Fruit fly (Drosophila melanogaster) whole organism, embryonic: ENCODE data around the gene LManV.

Source experiments
- Atf3 ChIP-seq: fragments of 200-800 bp; sonication (Bioruptor generic); optimal IDR thresholded peaks from 3 replicates; lab custom pipeline; 2016; ENCODE audit warnings: missing biosample characterization, missing genetic modification characterization
- Bdp1 ChIP-seq: fragments of 200-800 bp; sonication (Bioruptor generic); optimal IDR thresholded peaks from 3 replicates; lab custom pipeline; 2016; ENCODE audit warnings: missing biosample characterization, missing genetic modification characterization
- Blimp-1 ChIP-seq: fragments of 200-800 bp; sonication (Bioruptor generic); optimal IDR thresholded peaks from 3 replicates; lab custom pipeline; 2018; ENCODE audit warnings: missing biosample characterization, missing genetic modification characterization, mild to moderate bottlenecking, moderate library complexity, missing genetic modification reagents
- CG1024 ChIP-seq: fragments of 200-800 bp; sonication (Bioruptor generic); IDR thresholded peaks from 2 replicates; pipeline ENCODE4 v1.3.6; 2022; ENCODE audit warnings: missing biosample characterization, missing genetic modification characterization
- CG10366 ChIP-seq: fragments of 200-800 bp; sonication (Bioruptor generic); IDR thresholded peaks from 2 replicates; pipeline ENCODE4 v1.3.6; 2022; ENCODE audit warnings: missing biosample characterization, missing genetic modification characterization
- CG10959 ChIP-seq: fragments of 200-800 bp; sonication (Bioruptor generic); IDR thresholded peaks from 2 replicates; pipeline ENCODE4 v1.3.6; 2022; ENCODE audit warnings: missing biosample characterization, missing genetic modification characterization
- CG10979 ChIP-seq: fragments of 200-800 bp; sonication (Bioruptor generic); optimal IDR thresholded peaks from 2 replicates; lab custom pipeline; 2018; ENCODE audit warnings: missing biosample characterization, mild to moderate bottlenecking, missing genetic modification characterization, moderate library complexity
- CG11085 ChIP-seq: fragments of 200-800 bp; sonication (Bioruptor generic); IDR thresholded peaks from 2 replicates; pipeline ENCODE4 v1.3.6; 2022; ENCODE audit warnings: missing biosample characterization, missing genetic modification characterization
- CG13287 ChIP-seq: fragments of 200-800 bp; sonication (Bioruptor generic); IDR thresholded peaks from 2 replicates; pipeline ENCODE4 v1.3.6; 2022; ENCODE audit warnings: missing biosample characterization, missing genetic modification characterization; ENCODE audit not compliant: partially characterized antibody
- CG13296 ChIP-seq: fragments of 200-800 bp; sonication (Bioruptor generic); optimal IDR thresholded peaks from 3 replicates; lab custom pipeline; 2018; ENCODE audit warnings: missing biosample characterization, mild to moderate bottlenecking, missing genetic modification characterization
- CG13424 ChIP-seq: fragments of 200-800 bp; sonication (Bioruptor generic); optimal IDR thresholded peaks from 2 replicates; lab custom pipeline; 2019; ENCODE audit warnings: missing biosample characterization, mild to moderate bottlenecking, missing genetic modification characterization, moderate library complexity
- CG13775 ChIP-seq: fragments of 200-800 bp; sonication (Bioruptor generic); optimal IDR thresholded peaks from 3 replicates; lab custom pipeline; 2017; ENCODE audit warnings: missing biosample characterization, mild to moderate bottlenecking, missing genetic modification characterization
- CG15011 ChIP-seq: fragments of 200-800 bp; sonication (Bioruptor generic); optimal IDR thresholded peaks from 3 replicates; lab custom pipeline; 2018; ENCODE audit warnings: missing biosample characterization, mild to moderate bottlenecking, missing genetic modification characterization
- CG16815 ChIP-seq: fragments of 200-800 bp; sonication (Bioruptor generic); optimal IDR thresholded peaks from 3 replicates; lab custom pipeline; 2017; ENCODE audit warnings: missing biosample characterization, mild to moderate bottlenecking, missing genetic modification characterization
- CG17361 ChIP-seq: fragments of 200-800 bp; sonication (Bioruptor generic); IDR thresholded peaks from 3 replicates; pipeline ENCODE4 v1.3.6; 2022; ENCODE audit warnings: missing biosample characterization, missing genetic modification characterization
- CG2116 ChIP-seq: fragments of 200-800 bp; sonication (Bioruptor generic); optimal IDR thresholded peaks from 3 replicates; lab custom pipeline; 2018; ENCODE audit warnings: missing biosample characterization, mild to moderate bottlenecking, missing genetic modification characterization
- CG2889 ChIP-seq: fragments of 200-800 bp; sonication (Bioruptor generic); IDR thresholded peaks from 3 replicates; pipeline ENCODE4 v1.3.6; 2022; ENCODE audit warnings: missing biosample characterization, missing genetic modification characterization
- CG31224 ChIP-seq: fragments of 200-800 bp; sonication (Bioruptor generic); IDR thresholded peaks from 2 replicates; pipeline ENCODE4 v1.3.6; 2022; ENCODE audit warnings: missing biosample characterization, missing genetic modification characterization
- CG3847 ChIP-seq: fragments of 200-800 bp; sonication (Bioruptor generic); IDR thresholded peaks from 2 replicates; pipeline ENCODE4 v1.3.6; 2022; ENCODE audit warnings: missing biosample characterization, missing genetic modification characterization
- CG4617 ChIP-seq: fragments of 200-800 bp; sonication (Bioruptor generic); optimal IDR thresholded peaks from 3 replicates; lab custom pipeline; 2016; ENCODE audit warnings: missing biosample characterization, missing genetic modification characterization, borderline replicate concordance
- CG6175 ChIP-seq: fragments of 200-800 bp; sonication (Bioruptor generic); IDR thresholded peaks from 3 replicates; pipeline ENCODE4 v1.3.6; 2022; ENCODE audit warnings: missing biosample characterization, missing genetic modification characterization
- CG7271 ChIP-seq: fragments of 200-800 bp; sonication (Bioruptor generic); optimal IDR thresholded peaks from 2 replicates; lab custom pipeline; 2018; ENCODE audit warnings: missing biosample characterization, mild to moderate bottlenecking, missing genetic modification characterization, moderate library complexity
- CG8089 ChIP-seq: fragments of 200-800 bp; sonication (Bioruptor generic); optimal IDR thresholded peaks from 3 replicates; lab custom pipeline; 2016; ENCODE audit warnings: missing biosample characterization, missing genetic modification characterization
- D ChIP-seq, 2 experiments: fragments of 200-800 bp in 1 of 2; fragments of >200 bp in 1 of 2; sonication (Bioruptor generic) in 1 of 2; optimal IDR thresholded peaks; 2 replicates in 1 of 2; 3 replicates in 1 of 2; lab custom pipeline; 2017; ENCODE audit warnings: mild to moderate bottlenecking in 1 of 2, missing biosample characterization in 1 of 2, missing genetic modification characterization in 1 of 2, missing genetic modification reagents in 1 of 2
- Dip2 ChIP-seq: fragments of 200-800 bp; sonication (Bioruptor generic); IDR thresholded peaks from 2 replicates; pipeline ENCODE4 v1.3.6; 2022; ENCODE audit warnings: missing biosample characterization, missing genetic modification characterization
- Dip3 ChIP-seq: fragments of 200-800 bp; sonication (Bioruptor generic); optimal IDR thresholded peaks from 3 replicates; lab custom pipeline; 2016; ENCODE audit warnings: missing biosample characterization, missing genetic modification characterization
- Doc2 ChIP-seq: fragments of 200-800 bp; sonication (Bioruptor generic); IDR thresholded peaks from 2 replicates; pipeline ENCODE4 v1.3.6; 2022; ENCODE audit warnings: missing biosample characterization, missing genetic modification characterization
- Ets97D ChIP-seq: fragments of 200-800 bp; sonication (Bioruptor generic); optimal IDR thresholded peaks from 3 replicates; lab custom pipeline; 2016; ENCODE audit warnings: missing biosample characterization, missing genetic modification characterization
- H2.0 ChIP-seq: fragments of 200-800 bp; sonication (Bioruptor generic); IDR thresholded peaks from 2 replicates; pipeline ENCODE4 v1.3.6; 2022; ENCODE audit warnings: missing biosample characterization, missing genetic modification characterization
- Hmx ChIP-seq: fragments of 200-800 bp; sonication (Bioruptor generic); optimal IDR thresholded peaks from 2 replicates; lab custom pipeline; 2016; ENCODE audit warnings: missing biosample characterization, missing genetic modification characterization
- Hr3 ChIP-seq: fragments of 200-800 bp; sonication (Bioruptor generic); optimal IDR thresholded peaks from 3 replicates; lab custom pipeline; 2016; ENCODE audit warnings: missing biosample characterization, missing genetic modification characterization
- Hsf ChIP-seq: fragments of 200-800 bp; sonication (Bioruptor generic); optimal IDR thresholded peaks from 3 replicates; lab custom pipeline; 2016; ENCODE audit warnings: missing biosample characterization, missing genetic modification characterization
- Ptx1 ChIP-seq: fragments of 200-800 bp; sonication (Bioruptor generic); IDR thresholded peaks from 2 replicates; pipeline ENCODE4 v1.3.6; 2022; ENCODE audit warnings: missing biosample characterization, missing genetic modification characterization
- Stat92E ChIP-seq, 3 experiments: fragments of >200 bp in 2 of 3; fragments of 200-800 bp in 1 of 3; sonication (Bioruptor generic) in 1 of 3; optimal IDR thresholded peaks; 2 replicates each; lab custom pipeline; 2017 to 2019; ENCODE audit warnings: missing biosample characterization in 3 of 3, missing genetic modification characterization in 3 of 3, mild to moderate bottlenecking in 1 of 3, moderate library complexity in 1 of 3
- TFAM ChIP-seq: fragments of 200-800 bp; sonication (Bioruptor generic); optimal IDR thresholded peaks from 2 replicates; lab custom pipeline; 2017; ENCODE audit warnings: missing biosample characterization, missing genetic modification characterization, inconsistent platforms
- caup ChIP-seq: fragments of 200-800 bp; sonication (Bioruptor generic); optimal IDR thresholded peaks from 3 replicates; lab custom pipeline; 2017; ENCODE audit warnings: missing biosample characterization, mild to moderate bottlenecking, missing genetic modification characterization, moderate library complexity; ENCODE audit not compliant: severe bottlenecking
- chm ChIP-seq: fragments of 200-800 bp; sonication (Bioruptor generic); IDR thresholded peaks from 2 replicates; pipeline ENCODE4 v1.3.6; 2022; ENCODE audit warnings: missing biosample characterization, missing genetic modification characterization
- dmrt11E ChIP-seq: fragments of 200-800 bp; sonication (Bioruptor generic); optimal IDR thresholded peaks from 3 replicates; lab custom pipeline; 2018; ENCODE audit warnings: missing biosample characterization, mild to moderate bottlenecking, missing genetic modification characterization, moderate library complexity
- esg ChIP-seq: fragments of 200-800 bp; sonication (Bioruptor generic); conservative IDR thresholded peaks from 2 replicates; pipeline ENCODE4 v1.3.6; 2022; ENCODE audit warnings: missing biosample characterization, missing genetic modification characterization
- fd3F ChIP-seq: fragments of 200-800 bp; sonication (Bioruptor generic); optimal IDR thresholded peaks from 2 replicates; lab custom pipeline; 2018; ENCODE audit warnings: missing biosample characterization, mild to moderate bottlenecking, missing genetic modification characterization, moderate library complexity
- fd64A ChIP-seq: fragments of 200-800 bp; sonication (Bioruptor generic); optimal IDR thresholded peaks from 3 replicates; lab custom pipeline; 2018; ENCODE audit warnings: missing biosample characterization, mild to moderate bottlenecking, missing genetic modification characterization
- grau ChIP-seq: fragments of 200-800 bp; optimal IDR thresholded peaks from 3 replicates; lab custom pipeline; 2019; ENCODE audit warnings: missing biosample characterization, mild to moderate bottlenecking, missing genetic modification characterization, moderate library complexity
- grn ChIP-seq: fragments of 200-800 bp; sonication (Bioruptor generic); optimal IDR thresholded peaks from 3 replicates; lab custom pipeline; 2017; ENCODE audit warnings: missing biosample characterization, missing genetic modification characterization
- her ChIP-seq: fragments of 200-800 bp; sonication (Bioruptor generic); optimal IDR thresholded peaks from 2 replicates; lab custom pipeline; 2016; ENCODE audit warnings: missing biosample characterization, missing genetic modification characterization
- sima ChIP-seq: fragments of 200-800 bp; sonication (Bioruptor generic); optimal IDR thresholded peaks from 2 replicates; lab custom pipeline; 2016; ENCODE audit warnings: missing biosample characterization, missing genetic modification characterization
- ssp ChIP-seq: fragments of 200-800 bp; sonication (Bioruptor generic); IDR thresholded peaks from 2 replicates; pipeline ENCODE4 v1.3.6; 2022; ENCODE audit warnings: missing biosample characterization, missing genetic modification characterization
- stc ChIP-seq: fragments of 200-800 bp; sonication (Bioruptor generic); IDR thresholded peaks from 2 replicates; pipeline ENCODE4 v1.3.6; 2022; ENCODE audit warnings: missing biosample characterization, missing genetic modification characterization
- tin ChIP-seq: fragments of 200-800 bp; sonication (Bioruptor generic); optimal IDR thresholded peaks from 3 replicates; lab custom pipeline; 2016; ENCODE audit warnings: missing biosample characterization, missing genetic modification characterization
- tio ChIP-seq: fragments of 200-800 bp; sonication (Bioruptor generic); optimal IDR thresholded peaks from 2 replicates; lab custom pipeline; 2017; ENCODE audit warnings: missing biosample characterization, missing genetic modification characterization, inconsistent platforms
- tup ChIP-seq: fragments of 200-800 bp; sonication (Bioruptor generic); optimal IDR thresholded peaks from 2 replicates; lab custom pipeline; 2016; ENCODE audit warnings: missing biosample characterization, mild to moderate bottlenecking, missing genetic modification characterization, moderate library complexity
- wek ChIP-seq: fragments of 200-800 bp; sonication (Bioruptor generic); optimal IDR thresholded peaks from 3 replicates; lab custom pipeline; 2018; ENCODE audit warnings: missing biosample characterization, mild to moderate bottlenecking, missing genetic modification characterization, moderate library complexity

Gene LManV

DNA sequence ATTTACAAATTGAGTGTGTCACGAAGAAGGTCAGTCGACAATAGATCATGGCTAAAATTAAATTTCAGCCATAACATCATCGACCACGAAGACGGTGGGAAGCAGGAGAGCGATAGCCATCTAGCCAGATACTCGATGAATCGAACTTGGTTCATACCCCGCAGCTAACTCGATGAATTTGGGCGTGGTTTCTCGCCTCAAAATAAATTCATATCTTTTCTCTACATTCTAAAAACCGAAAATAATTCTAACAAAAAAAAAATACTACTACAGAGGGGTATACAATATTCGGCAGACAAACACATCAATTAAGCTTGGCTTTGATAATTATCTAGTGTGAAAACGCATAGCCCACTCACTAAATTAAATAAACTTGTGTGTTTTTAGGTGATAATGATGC lies 43.4 kb downstream of the LManV start (continued):
- TF ChIP-seq her = no peak
- TF ChIP-seq CG3847 (GFP tag; lab: Robert Waterston, UW) = no peak
- TF ChIP-seq CG1024 (GFP tag; lab: Robert Waterston, UW) = 0 out of 2 replicates have a peak, but pooled peaks have one; percentile 21
- no peak for TF ChIP-seq dmrt11E (tag; lab: Kevin White, UChicago)
- TF ChIP-seq CG13296 (GFP tag; lab: Kevin White, UChicago) = no peak
- TF ChIP-seq Ptx1 (GFP tag; lab: Robert Waterston, UW) = peak; percentile 68; the same call in 1 of the 2 replicates
- no peak for TF ChIP-seq Doc2 (GFP tag; lab: Robert Waterston, UW)
- TF ChIP-seq Ets97D (GFP tag; lab: Kevin White, UChicago) = no peak
- no peak for TF ChIP-seq grau
- TF ChIP-seq CG6175 (GFP tag; lab: Robert Waterston, UW) = no peak
- no peak for TF ChIP-seq CG2889 (GFP tag; lab: Robert Waterston, UW)
- peak; percentile 36 for TF ChIP-seq grn (GFP tag; lab: Kevin White, UChicago)
- no peak for TF ChIP-seq Bdp1
- no peak for TF ChIP-seq CG10366 (GFP tag; lab: Robert Waterston, UW)
- peak; percentile 70 for TF ChIP-seq stc (GFP tag; lab: Robert Waterston, UW)
- TF ChIP-seq CG13424 (tag; lab: Kevin White, UChicago) = peak; percentile 15
- no peak for TF ChIP-seq CG13287 (GFP tag; lab: Robert Waterston, UW)
- TF ChIP-seq tup (GFP tag; lab: Kevin White, UChicago) = no peak
- no peak for TF ChIP-seq fd64A (GFP tag; lab: Kevin White, UChicago)
- TF ChIP-seq Hsf (GFP tag; lab: Kevin White, UChicago) = no peak
- TF ChIP-seq CG4617 (GFP tag; lab: Kevin White, UChicago) = no peak
- TF ChIP-seq CG10979 (tag; lab: Kevin White, UChicago) = peak; percentile 10
- TF ChIP-seq Dip2 (GFP tag; lab: Robert Waterston, UW) = no peak
- no peak for TF ChIP-seq tio (GFP tag; lab: Kevin White, UChicago)
- no peak for TF ChIP-seq TFAM
- no peak for TF ChIP-seq tin
- no peak for TF ChIP-seq Dip3 (GFP tag; lab: Kevin White, UChicago)
- peak; percentile 4 for TF ChIP-seq caup (GFP tag; lab: Kevin White, UChicago)
- no peak for TF ChIP-seq CG16815 (GFP tag; lab: Kevin White, UChicago)
- peak; percentile 21 for TF ChIP-seq Blimp-1 (GFP tag; lab: Kevin White, UChicago)
- TF ChIP-seq CG17361 (GFP tag; lab: Robert Waterston, UW) = 0 out of 3 replicates have a peak, but pooled peaks have one; percentile 34
- no peak for TF ChIP-seq CG15011 (GFP tag; lab: Kevin White, UChicago)
- TF ChIP-seq H2.0 (GFP tag; lab: Robert Waterston, UW) = no peak
- no peak for TF ChIP-seq CG10959 (GFP tag; lab: Robert Waterston, UW)
- peak; percentile 2 for TF ChIP-seq Hr3
- no peak for TF ChIP-seq wek (GFP tag; lab: Kevin White, UChicago)
- TF ChIP-seq Hmx (GFP tag; lab: Kevin White, UChicago) = no peak
- no peak for TF ChIP-seq CG7271
- TF ChIP-seq esg (GFP tag; lab: Robert Waterston, UW) = peak; percentile 25; the same call in 1 of the 2 replicates
- no peak for TF ChIP-seq fd3F (GFP tag; lab: Kevin White, UChicago)
- TF ChIP-seq D (optimal IDR thresholded peaks at IDR 0.05; lab: Kevin White, UChicago) = no peak
- TF ChIP-seq D (GFP tag; optimal IDR thresholded peaks at IDR 0.05; lab: Kevin White, UChicago) = no peak
- no peak for TF ChIP-seq ssp (GFP tag; lab: Robert Waterston, UW)
- TF ChIP-seq CG2116 = no peak
- TF ChIP-seq CG11085 (GFP tag; lab: Robert Waterston, UW) = no peak
- TF ChIP-seq CG8089 (GFP tag; lab: Kevin White, UChicago) = no peak
- TF ChIP-seq chm (GFP tag; lab: Robert Waterston, UW) = peak; percentile 52; the same call in 1 of the 2 replicates
- TF ChIP-seq CG31224 = no peak
- TF ChIP-seq Stat92E (GFP tag; optimal IDR thresholded peaks at IDR 0.05; lab: Kevin White, UChicago) = no peak
- TF ChIP-seq Atf3 = no peak
- no peak for TF ChIP-seq CG13775
- no peak for TF ChIP-seq sima
